Worm (Caenorhabditis elegans) whole organism, late embryonic: ENCODE data around the gene snt-5.

ENCODE experiments used
- ceh-14 ChIP-seq: sonication (generic microtip); optimal IDR thresholded peaks from 2 replicates; lab custom pipeline; 2016; ENCODE audit warnings: missing genotype, missing genetic modification characterization, missing compliant biosample characterization
- lin-11 ChIP-seq: fragments of 200-800 bp; sonication (Bioruptor generic); optimal IDR thresholded peaks from 2 replicates; lab custom pipeline; 2018; ENCODE audit warnings: mild to moderate bottlenecking, missing genetic modification characterization, missing compliant biosample characterization

ce11 chrV:1455280-1455679 is 43.9 kb upstream of the snt-5 start:
- TF ChIP-seq ceh-14 (tag; lab: Kevin White, UChicago) (no peak), lin-11 (tag; lab: Kevin White, UChicago) (no peak)
